Worm (Caenorhabditis elegans) whole organism, late embryonic: ENCODE data around the gene K05B2.2.

Source experiments
- F13H6.1 ChIP-seq: sonication (generic microtip); optimal IDR thresholded peaks from 2 replicates; lab custom pipeline; 2016; ENCODE audit warnings: missing genetic modification characterization, missing compliant biosample characterization
- ceh-34 ChIP-seq: sonication (generic microtip); optimal IDR thresholded peaks from 2 replicates; lab custom pipeline; 2016; ENCODE audit warnings: mild to moderate bottlenecking, missing genetic modification characterization, missing compliant biosample characterization
- ttx-3 ChIP-seq: sonication (generic microtip); optimal IDR thresholded peaks from 2 replicates; lab custom pipeline; 2016; ENCODE audit warnings: missing genetic modification reagents, missing genetic modification characterization, missing compliant biosample characterization

- TF ChIP-seq ttx-3 (tag; lab: Kevin White, UChicago), result no peak
- TF ChIP-seq ceh-34, result no peak
- no peak for TF ChIP-seq F13H6.1 (tag; lab: Kevin White, UChicago)
Observed at ce11 chrX:4861413-4861812, 44.5 kb upstream of the K05B2.2 start.
